Fruit fly (Drosophila melanogaster) whole organism, prepupa: ENCODE results near the gene CG8675.

Source experiments
- CG10631 ChIP-seq: fragments of 200-800 bp; sonication (Bioruptor generic); optimal IDR thresholded peaks from 2 replicates; lab custom pipeline; 2016; ENCODE audit warnings: missing biosample characterization, missing genetic modification characterization
- CG8319 ChIP-seq: fragments of 200-800 bp; sonication (Bioruptor generic); optimal IDR thresholded peaks from 3 replicates; lab custom pipeline; 2016; ENCODE audit warnings: missing biosample characterization, missing genetic modification characterization
- Sox14 ChIP-seq: fragments of 200-800 bp; sonication (Bioruptor generic); optimal IDR thresholded peaks from 3 replicates; lab custom pipeline; 2016; ENCODE audit warnings: missing biosample characterization, missing genetic modification characterization
- net ChIP-seq: fragments of 200-800 bp; sonication (Bioruptor generic); optimal IDR thresholded peaks from 3 replicates; lab custom pipeline; 2016; ENCODE audit warnings: missing biosample characterization, missing genetic modification characterization

The CG8675 gene

DNA sequence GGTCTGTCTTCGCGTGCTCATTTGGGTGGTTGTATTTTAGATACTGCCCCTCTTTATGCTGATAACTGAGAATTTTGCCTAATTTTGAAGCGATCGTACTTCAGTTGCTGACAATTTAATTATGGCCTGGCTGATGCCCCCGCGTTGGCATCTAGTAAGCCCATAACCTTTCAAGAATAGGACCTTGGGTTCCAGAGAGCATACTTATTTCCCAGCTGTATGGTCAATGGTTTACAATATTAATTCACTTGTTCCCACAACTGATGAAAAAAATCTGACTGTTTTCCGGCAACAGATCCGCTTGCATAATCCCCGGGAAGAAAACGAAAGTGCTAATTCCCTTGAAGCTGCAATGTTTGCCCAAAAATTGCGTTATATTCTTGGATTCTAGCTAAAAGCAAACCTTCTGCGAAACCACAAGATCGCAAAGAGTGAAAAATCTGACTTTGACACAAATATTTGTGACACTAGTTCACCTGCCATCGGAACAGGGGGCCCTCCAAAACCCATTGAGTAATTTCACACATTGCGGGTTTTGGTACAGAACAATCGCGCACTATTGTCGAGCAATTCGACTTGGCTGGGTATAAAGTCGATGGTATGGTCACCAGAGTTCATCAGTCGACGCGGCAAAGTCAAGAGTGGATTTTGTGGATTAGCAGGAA, 46.7 kb downstream of the CG8675 start, which contains the start of the genes TTLL1A and CG5070:
TSS of gene TTLL1A (minus strand) at position 101 of the 665 bp plus-strand sequence.
TSS of gene CG5070 (plus strand) at position 615 of the 665 bp plus-strand sequence.
- no peak for TF ChIP-seq Sox14
- no peak for TF ChIP-seq net (GFP tag; lab: Kevin White, UChicago)
- no peak for TF ChIP-seq CG10631 (GFP tag; lab: Kevin White, UChicago)
- TF ChIP-seq CG8319 (GFP tag; lab: Kevin White, UChicago) = no peak
